Fruit fly (Drosophila melanogaster) whole organism, embryonic: ENCODE measurements around the gene Bub1.

ENCODE experiments used
- Ada2b ChIP-seq: fragments of 200-800 bp; sonication (Bioruptor generic); IDR thresholded peaks from 2 replicates; pipeline ENCODE4 v1.3.6; 2022; ENCODE audit warnings: missing biosample characterization, missing genetic modification characterization
- CG10565 ChIP-seq: fragments of 200-800 bp; sonication (Bioruptor generic); optimal IDR thresholded peaks from 3 replicates; lab custom pipeline; 2016; ENCODE audit warnings: missing biosample characterization, mild to moderate bottlenecking, missing genetic modification characterization
- CG10959 ChIP-seq: fragments of 200-800 bp; sonication (Bioruptor generic); IDR thresholded peaks from 2 replicates; pipeline ENCODE4 v1.3.6; 2022; ENCODE audit warnings: missing biosample characterization, missing genetic modification characterization
- CG11696 ChIP-seq: fragments of 200-800 bp; sonication (Bioruptor generic); IDR thresholded peaks from 2 replicates; pipeline ENCODE4 v1.3.6; 2022; ENCODE audit warnings: missing biosample characterization, missing genetic modification characterization
- CG12391 ChIP-seq: fragments of 200-800 bp; sonication (Bioruptor generic); optimal IDR thresholded peaks from 3 replicates; lab custom pipeline; 2018; ENCODE audit warnings: missing biosample characterization, mild to moderate bottlenecking, missing genetic modification characterization, moderate library complexity
- CG14965 ChIP-seq: fragments of 200-800 bp; sonication (Bioruptor generic); optimal IDR thresholded peaks from 2 replicates; lab custom pipeline; 2016; ENCODE audit warnings: missing biosample characterization, missing genetic modification characterization, borderline replicate concordance
- CG1603 ChIP-seq: fragments of 200-800 bp; sonication (Bioruptor generic); optimal IDR thresholded peaks from 2 replicates; lab custom pipeline; 2019; ENCODE audit warnings: missing biosample characterization, mild to moderate bottlenecking, missing genetic modification characterization, moderate library complexity
- CG17361 ChIP-seq: fragments of 200-800 bp; sonication (Bioruptor generic); IDR thresholded peaks from 3 replicates; pipeline ENCODE4 v1.3.6; 2022; ENCODE audit warnings: missing biosample characterization, missing genetic modification characterization
- CG18619 ChIP-seq: fragments of 200-800 bp; sonication (Bioruptor generic); optimal IDR thresholded peaks from 3 replicates; lab custom pipeline; 2017; ENCODE audit warnings: missing biosample characterization, mild to moderate bottlenecking, missing genetic modification characterization
- CG32767 ChIP-seq: fragments of 200-800 bp; sonication (Bioruptor generic); IDR thresholded peaks from 2 replicates; pipeline ENCODE4 v1.3.6; 2022; ENCODE audit warnings: missing biosample characterization, missing genetic modification characterization
- CG33213 ChIP-seq: fragments of 200-800 bp; sonication (Bioruptor generic); optimal IDR thresholded peaks from 3 replicates; lab custom pipeline; 2016; ENCODE audit warnings: missing biosample characterization, missing genetic modification characterization
- CG33557 ChIP-seq: fragments of 200-800 bp; sonication (Bioruptor generic); optimal IDR thresholded peaks from 2 replicates; lab custom pipeline; 2019; ENCODE audit warnings: missing biosample characterization, mild to moderate bottlenecking, missing genetic modification characterization, moderate library complexity
- CG4424 ChIP-seq: fragments of 200-800 bp; sonication (Bioruptor generic); optimal IDR thresholded peaks from 3 replicates; lab custom pipeline; 2016; ENCODE audit warnings: missing biosample characterization, missing genetic modification characterization
- CG4730 ChIP-seq: fragments of 200-800 bp; sonication (Bioruptor generic); IDR thresholded peaks from 2 replicates; pipeline ENCODE4 v1.3.6; 2022; ENCODE audit warnings: missing biosample characterization, missing genetic modification characterization
- CG6854 ChIP-seq: fragments of 200-800 bp; sonication (Bioruptor generic); optimal IDR thresholded peaks from 3 replicates; lab custom pipeline; 2017; ENCODE audit warnings: missing biosample characterization, mild to moderate bottlenecking, missing genetic modification characterization
- CG7963 ChIP-seq: fragments of 200-800 bp; sonication (Bioruptor generic); IDR thresholded peaks from 3 replicates; pipeline ENCODE4 v1.3.6; 2022; ENCODE audit warnings: missing biosample characterization, missing genetic modification characterization; ENCODE audit not compliant: partially characterized antibody
- CG8924 ChIP-seq: fragments of 200-800 bp; optimal IDR thresholded peaks from 3 replicates; lab custom pipeline; 2019; ENCODE audit warnings: missing biosample characterization, mild to moderate bottlenecking, missing genetic modification characterization, moderate library complexity
- CHES-1-like ChIP-seq: fragments of 200-800 bp; sonication (Bioruptor generic); optimal IDR thresholded peaks from 2 replicates; lab custom pipeline; 2016; ENCODE audit warnings: missing biosample characterization, missing genetic modification characterization
- Dek ChIP-seq: fragments of 200-800 bp; sonication (Bioruptor generic); optimal IDR thresholded peaks from 3 replicates; lab custom pipeline; 2019; ENCODE audit warnings: missing biosample characterization, mild to moderate bottlenecking, missing genetic modification characterization, moderate library complexity
- Doc2 ChIP-seq: fragments of 200-800 bp; sonication (Bioruptor generic); IDR thresholded peaks from 2 replicates; pipeline ENCODE4 v1.3.6; 2022; ENCODE audit warnings: missing biosample characterization, missing genetic modification characterization
- Fer2 ChIP-seq: fragments of 200-800 bp; sonication (Bioruptor generic); optimal IDR thresholded peaks from 2 replicates; lab custom pipeline; 2018; ENCODE audit warnings: missing biosample characterization, mild to moderate bottlenecking, missing genetic modification characterization, moderate library complexity
- HLH3B ChIP-seq: fragments of 200-800 bp; sonication (Bioruptor generic); IDR thresholded peaks from 2 replicates; pipeline ENCODE4 v1.3.6; 2022; ENCODE audit warnings: missing biosample characterization, missing genetic modification characterization
- Hey ChIP-seq: fragments of 200-800 bp; sonication (Bioruptor generic); optimal IDR thresholded peaks from 3 replicates; lab custom pipeline; 2018; ENCODE audit warnings: missing biosample characterization, mild to moderate bottlenecking, missing genetic modification characterization
- Hsf ChIP-seq: fragments of 200-800 bp; sonication (Bioruptor generic); optimal IDR thresholded peaks from 3 replicates; lab custom pipeline; 2016; ENCODE audit warnings: missing biosample characterization, missing genetic modification characterization
- MESR4 ChIP-seq: fragments of 200-800 bp; sonication (Bioruptor generic); optimal IDR thresholded peaks from 2 replicates; lab custom pipeline; 2018; ENCODE audit warnings: missing biosample characterization, mild to moderate bottlenecking, missing genetic modification characterization, moderate library complexity
- Mrtf ChIP-seq: fragments of 200-800 bp; sonication (Bioruptor generic); IDR thresholded peaks from 3 replicates; pipeline ENCODE4 v1.3.6; 2022; ENCODE audit warnings: missing biosample characterization, missing genetic modification characterization
- Opbp ChIP-seq: fragments of 200-800 bp; sonication (Bioruptor generic); IDR thresholded peaks from 3 replicates; pipeline ENCODE4 v1.3.6; 2022; ENCODE audit warnings: missing biosample characterization, missing genetic modification characterization; ENCODE audit not compliant: partially characterized antibody
- Ptx1 ChIP-seq: fragments of 200-800 bp; sonication (Bioruptor generic); IDR thresholded peaks from 2 replicates; pipeline ENCODE4 v1.3.6; 2022; ENCODE audit warnings: missing biosample characterization, missing genetic modification characterization
- Sox102F ChIP-seq: fragments of 200-800 bp; sonication (Bioruptor generic); optimal IDR thresholded peaks from 2 replicates; lab custom pipeline; 2018; ENCODE audit warnings: missing biosample characterization, mild to moderate bottlenecking, missing genetic modification characterization, moderate library complexity
- Sry-β ChIP-seq: fragments of 200-800 bp; sonication (Bioruptor generic); optimal IDR thresholded peaks from 2 replicates; lab custom pipeline; 2018; ENCODE audit warnings: missing biosample characterization, mild to moderate bottlenecking, missing genetic modification characterization, moderate library complexity
- TFAM ChIP-seq: fragments of 200-800 bp; sonication (Bioruptor generic); optimal IDR thresholded peaks from 2 replicates; lab custom pipeline; 2017; ENCODE audit warnings: missing biosample characterization, missing genetic modification characterization, inconsistent platforms
- ap ChIP-seq: fragments of 200-800 bp; sonication (Bioruptor generic); IDR thresholded peaks from 2 replicates; pipeline ENCODE4 v1.3.6; 2022; ENCODE audit warnings: missing biosample characterization, missing genetic modification characterization
- ato ChIP-seq: fragments of 200-800 bp; sonication (Bioruptor generic); IDR thresholded peaks from 2 replicates; pipeline ENCODE4 v1.3.6; 2022; ENCODE audit warnings: missing biosample characterization, missing genetic modification characterization; ENCODE audit not compliant: partially characterized antibody
- br ChIP-seq: fragments of >200 bp; optimal IDR thresholded peaks from 2 replicates; lab custom pipeline; 2017
- chif ChIP-seq, 2 experiments: fragments of 200-800 bp; sonication (Bioruptor generic); optimal IDR thresholded peaks; 3 replicates each; lab custom pipeline; 2016; ENCODE audit warnings: missing biosample characterization in 2 of 2, missing genetic modification characterization in 2 of 2
- danr ChIP-seq: fragments of 200-800 bp; sonication (Bioruptor generic); IDR thresholded peaks from 2 replicates; pipeline ENCODE4 v1.3.6; 2022; ENCODE audit warnings: missing biosample characterization, missing genetic modification characterization
- eyg ChIP-seq: fragments of 200-800 bp; sonication (Bioruptor generic); optimal IDR thresholded peaks from 3 replicates; lab custom pipeline; 2016; ENCODE audit warnings: missing biosample characterization, missing genetic modification characterization
- fu2 ChIP-seq: fragments of 200-800 bp; sonication (Bioruptor generic); optimal IDR thresholded peaks from 2 replicates; lab custom pipeline; 2016; ENCODE audit warnings: missing biosample characterization, missing genetic modification characterization
- gfzf ChIP-seq: fragments of 200-800 bp; sonication (Bioruptor generic); optimal IDR thresholded peaks from 2 replicates; lab custom pipeline; 2016; ENCODE audit warnings: missing biosample characterization, mild to moderate bottlenecking, missing genetic modification characterization, moderate library complexity
- hth ChIP-seq: fragments of >200 bp; optimal IDR thresholded peaks from 2 replicates; lab custom pipeline; 2017; ENCODE audit warnings: inconsistent platforms
- ken ChIP-seq: fragments of 200-800 bp; sonication (Bioruptor generic); IDR thresholded peaks from 3 replicates; pipeline ENCODE4 v1.3.6; 2022; ENCODE audit warnings: missing biosample characterization, missing genetic modification characterization
- klu ChIP-seq: fragments of 200-800 bp; sonication (Bioruptor generic); IDR thresholded peaks from 2 replicates; pipeline ENCODE4 v1.3.6; 2022; ENCODE audit warnings: missing biosample characterization, missing genetic modification characterization
- mam ChIP-seq: fragments of 200-800 bp; sonication (Bioruptor generic); optimal IDR thresholded peaks from 3 replicates; lab custom pipeline; 2016; ENCODE audit warnings: missing biosample characterization, missing genetic modification characterization
- org-1 ChIP-seq: fragments of 200-800 bp; sonication (Bioruptor generic); optimal IDR thresholded peaks from 2 replicates; lab custom pipeline; 2017; ENCODE audit warnings: missing biosample characterization, missing genetic modification characterization
- pum ChIP-seq: fragments of 200-800 bp; sonication (Bioruptor generic); optimal IDR thresholded peaks from 2 replicates; lab custom pipeline; 2016; ENCODE audit warnings: missing biosample characterization, missing genetic modification characterization
- sd ChIP-seq: fragments of 200-800 bp; sonication (Bioruptor generic); optimal IDR thresholded peaks from 3 replicates; lab custom pipeline; 2018; ENCODE audit warnings: missing biosample characterization, mild to moderate bottlenecking, missing genetic modification characterization, moderate library complexity
- sim ChIP-seq: fragments of 200-800 bp; sonication (Bioruptor generic); IDR thresholded peaks from 2 replicates; pipeline ENCODE4 v1.3.6; 2022; ENCODE audit warnings: missing biosample characterization, missing genetic modification characterization
- tin ChIP-seq: fragments of 200-800 bp; sonication (Bioruptor generic); optimal IDR thresholded peaks from 3 replicates; lab custom pipeline; 2016; ENCODE audit warnings: missing biosample characterization, missing genetic modification characterization
- zen ChIP-seq: fragments of 200-800 bp; sonication (Bioruptor generic); optimal IDR thresholded peaks from 3 replicates; lab custom pipeline; 2018; ENCODE audit warnings: missing biosample characterization, mild to moderate bottlenecking, missing genetic modification characterization, moderate library complexity
- zfh1 ChIP-seq: fragments of 200-800 bp; sonication (Bioruptor generic); IDR thresholded peaks from 3 replicates; pipeline ENCODE4 v1.3.6; 2022; ENCODE audit warnings: missing biosample characterization, missing genetic modification characterization

Gene Bub1

dm6 chr2L:5326414-5327265 is 48.0 kb downstream of the Bub1 start, which contains the start of the genes Ncoa6 and cype (continued):
- no peak for TF ChIP-seq CG10959 (GFP tag; lab: Robert Waterston, UW)
- no peak for TF ChIP-seq Mrtf (GFP tag; lab: Robert Waterston, UW)
- TF ChIP-seq CG4730 (GFP tag; lab: Robert Waterston, UW) = no peak
- TF ChIP-seq CG11696 (GFP tag; lab: Robert Waterston, UW) = no peak
- peak; percentile 58 for TF ChIP-seq CG1603 (tag; lab: Kevin White, UChicago)
- TF ChIP-seq ap (GFP tag; lab: Robert Waterston, UW) = no peak
- peak; percentile 53 for TF ChIP-seq CG33557
- TF ChIP-seq hth (lab: Kevin White, UChicago) = no peak
- peak; percentile 6 for TF ChIP-seq CG6854 (GFP tag; lab: Kevin White, UChicago)
- TF ChIP-seq ken (GFP tag; lab: Robert Waterston, UW) = peak; percentile 57; the same call in 2 of the 3 replicates
- TF ChIP-seq sd (tag; lab: Kevin White, UChicago) = peak; percentile 93
- peak; percentile 48 for TF ChIP-seq Fer2 (tag; lab: Kevin White, UChicago)
- TF ChIP-seq CG33213 (GFP tag; lab: Kevin White, UChicago) = peak; percentile 17
- TF ChIP-seq CG12391 (tag; lab: Kevin White, UChicago) = peak; percentile 73
- TF ChIP-seq Hey (tag; lab: Kevin White, UChicago) = no peak
- TF ChIP-seq Hsf (GFP tag; lab: Kevin White, UChicago) = peak; percentile 37
- peak; percentile 79 for TF ChIP-seq CG17361 (GFP tag; lab: Robert Waterston, UW)
- TF ChIP-seq CG14965 = no peak
- TF ChIP-seq tin = peak; percentile 25
- no peak for TF ChIP-seq Ada2b (GFP tag; lab: Robert Waterston, UW)
- TF ChIP-seq MESR4 (GFP tag; lab: Kevin White, UChicago) = peak; percentile 85
- no peak for TF ChIP-seq br (lab: Kevin White, UChicago)
- peak; percentile 19 for TF ChIP-seq mam (GFP tag; lab: Kevin White, UChicago)
- no peak for TF ChIP-seq chif (GFP tag; optimal IDR thresholded peaks at IDR 0.05; lab: Kevin White, UChicago)
- no peak for TF ChIP-seq CG32767 (GFP tag; lab: Robert Waterston, UW)
- no peak for TF ChIP-seq zfh1 (GFP tag; lab: Robert Waterston, UW)
- TF ChIP-seq Opbp (GFP tag; lab: Robert Waterston, UW) = peak; percentile 76; the same call in 2 of the 3 replicates
- TF ChIP-seq Sox102F = peak; percentile 49
- no peak for TF ChIP-seq Sry-β (GFP tag; lab: Kevin White, UChicago)
- TF ChIP-seq sim (GFP tag; lab: Robert Waterston, UW) = no peak
- peak; percentile 24 for TF ChIP-seq CG18619 (GFP tag; lab: Kevin White, UChicago)
- no peak for TF ChIP-seq CG10565 (GFP tag; lab: Kevin White, UChicago)
- peak; percentile 80 for TF ChIP-seq gfzf (GFP tag; lab: Kevin White, UChicago)
- peak; percentile 75 for TF ChIP-seq CG8924 (tag; lab: Kevin White, UChicago)
- TF ChIP-seq danr (GFP tag; lab: Robert Waterston, UW) = no peak
- peak; percentile 73 for TF ChIP-seq zen (tag; lab: Kevin White, UChicago)
- no peak for TF ChIP-seq Doc2 (GFP tag; lab: Robert Waterston, UW)
- TF ChIP-seq CG7963 = 0 out of 3 replicates have a peak, but pooled peaks have one; percentile 36
- TF ChIP-seq CHES-1-like (GFP tag; lab: Kevin White, UChicago) = no peak
- TF ChIP-seq CG4424 = peak; percentile 35
- no peak for TF ChIP-seq fu2 (GFP tag; lab: Kevin White, UChicago)
- peak; percentile 56 for TF ChIP-seq ato (GFP tag; lab: Robert Waterston, UW)
- TF ChIP-seq Dek (tag; lab: Kevin White, UChicago) = peak; percentile 29
- TF ChIP-seq klu (GFP tag; lab: Robert Waterston, UW) = 0 out of 2 replicates have a peak, but pooled peaks have one; percentile 27
- no peak for TF ChIP-seq org-1
- no peak for TF ChIP-seq eyg
- peak; percentile 58 for TF ChIP-seq Ptx1 (GFP tag; lab: Robert Waterston, UW)
- no peak for TF ChIP-seq TFAM (GFP tag; lab: Kevin White, UChicago)
- no peak for TF ChIP-seq HLH3B (GFP tag; lab: Robert Waterston, UW)
- TF ChIP-seq pum = no peak
